Worm (Caenorhabditis elegans) whole organism, late embryonic: ENCODE data around the gene ddx-17.

Experiments
- F13H6.1 ChIP-seq: sonication (generic microtip); optimal IDR thresholded peaks from 2 replicates; lab custom pipeline; 2016; ENCODE audit warnings: missing genetic modification characterization, missing compliant biosample characterization
- K09A11.1 ChIP-seq: sonication (generic microtip); optimal IDR thresholded peaks from 2 replicates; lab custom pipeline; 2017; ENCODE audit warnings: antibody characterized with exemption, mild to moderate bottlenecking, missing genetic modification characterization, missing compliant biosample characterization; ENCODE audit not compliant: insufficient read depth
- T23F11.4 ChIP-seq: fragments of 200-800 bp; sonication (Bioruptor generic); optimal IDR thresholded peaks from 2 replicates; lab custom pipeline; 2018; ENCODE audit warnings: mild to moderate bottlenecking, missing genetic modification characterization, missing compliant biosample characterization
- ahr-1 ChIP-seq: sonication (generic microtip); optimal IDR thresholded peaks from 2 replicates; lab custom pipeline; 2016; ENCODE audit warnings: missing genetic modification characterization, missing compliant biosample characterization
- ama-1 ChIP-seq: fragments of 150-350 bp; optimal IDR thresholded peaks from 2 replicates; lab custom pipeline; 2014
- ceh-14 ChIP-seq: sonication (generic microtip); optimal IDR thresholded peaks from 2 replicates; lab custom pipeline; 2016; ENCODE audit warnings: missing genotype, missing genetic modification characterization, missing compliant biosample characterization
- ceh-19 ChIP-seq: fragments of 200-800 bp; sonication (Bioruptor generic); optimal IDR thresholded peaks from 2 replicates; lab custom pipeline; 2018; ENCODE audit warnings: mild to moderate bottlenecking, missing genetic modification characterization, missing compliant biosample characterization
- ceh-2 ChIP-seq: sonication (generic microtip); optimal IDR thresholded peaks from 2 replicates; lab custom pipeline; 2016; ENCODE audit warnings: missing genotype, missing genetic modification characterization, missing compliant biosample characterization
- ceh-30 ChIP-seq: fragments of 150-350 bp; optimal IDR thresholded peaks from 2 replicates; lab custom pipeline; 2014; ENCODE audit warnings: missing biosample characterization, missing genetic modification characterization
- ceh-34 ChIP-seq: sonication (generic microtip); optimal IDR thresholded peaks from 2 replicates; lab custom pipeline; 2016; ENCODE audit warnings: mild to moderate bottlenecking, missing genetic modification characterization, missing compliant biosample characterization
- ceh-45 ChIP-seq: fragments of 200-800 bp; sonication (Bioruptor generic); IDR thresholded peaks from 2 replicates; pipeline ENCODE4 v1.3.6; 2022; ENCODE audit warnings: missing genetic modification reagents, missing genetic modification characterization, missing compliant biosample characterization
- ceh-48 ChIP-seq: sonication (generic microtip); optimal IDR thresholded peaks from 2 replicates; lab custom pipeline; 2016; ENCODE audit warnings: missing genetic modification characterization, inconsistent platforms, missing compliant biosample characterization
- ceh-6 ChIP-seq: fragments of 200-800 bp; sonication (Bioruptor generic); optimal IDR thresholded peaks from 2 replicates; lab custom pipeline; 2018; ENCODE audit warnings: mild to moderate bottlenecking, missing genetic modification characterization, missing compliant biosample characterization
- ceh-9 ChIP-seq: sonication (generic microtip); optimal IDR thresholded peaks from 2 replicates; lab custom pipeline; 2016; ENCODE audit warnings: mild to moderate bottlenecking, missing genetic modification characterization, inconsistent platforms, missing compliant biosample characterization
- che-1 ChIP-seq: sonication (generic microtip); optimal IDR thresholded peaks from 2 replicates; lab custom pipeline; 2016; ENCODE audit warnings: mild to moderate bottlenecking, missing genetic modification characterization, missing compliant biosample characterization
- dmd-4 ChIP-seq: sonication (generic microtip); optimal IDR thresholded peaks from 2 replicates; lab custom pipeline; 2016; ENCODE audit warnings: borderline replicate concordance, missing genetic modification characterization, missing compliant biosample characterization
- elt-2 ChIP-seq: sonication (generic microtip); optimal IDR thresholded peaks from 2 replicates; lab custom pipeline; 2016; ENCODE audit warnings: missing genetic modification reagents, missing genetic modification characterization, missing compliant biosample characterization
- ets-4 ChIP-seq: sonication (generic microtip); optimal IDR thresholded peaks from 2 replicates; lab custom pipeline; 2016; ENCODE audit warnings: missing genetic modification characterization, missing compliant biosample characterization
- eyg-1 ChIP-seq: sonication (generic microtip); optimal IDR thresholded peaks from 2 replicates; lab custom pipeline; 2016; ENCODE audit warnings: missing genotype, missing genetic modification characterization, missing compliant biosample characterization
- fax-1 ChIP-seq: sonication (generic microtip); optimal IDR thresholded peaks from 2 replicates; lab custom pipeline; 2016; ENCODE audit warnings: missing genotype, missing genetic modification characterization, missing compliant biosample characterization
- fkh-6 ChIP-seq: sonication (generic microtip); optimal IDR thresholded peaks from 2 replicates; lab custom pipeline; 2016; ENCODE audit warnings: missing genetic modification characterization, missing compliant biosample characterization
- hlh-15 ChIP-seq: sonication (generic microtip); optimal IDR thresholded peaks from 2 replicates; lab custom pipeline; 2016; ENCODE audit warnings: missing genetic modification characterization, missing compliant biosample characterization
- hlh-30 ChIP-seq: sonication (generic microtip); optimal IDR thresholded peaks from 2 replicates; lab custom pipeline; 2017; ENCODE audit warnings: antibody characterized with exemption, missing genetic modification characterization, missing compliant biosample characterization; ENCODE audit not compliant: insufficient read depth
- hlh-6 ChIP-seq: sonication (generic microtip); optimal IDR thresholded peaks from 2 replicates; lab custom pipeline; 2016; ENCODE audit warnings: missing genotype, missing genetic modification characterization, missing compliant biosample characterization
- hlh-8 ChIP-seq: sonication (generic microtip); optimal IDR thresholded peaks from 2 replicates; lab custom pipeline; 2016; ENCODE audit warnings: missing genotype, missing genetic modification characterization, missing compliant biosample characterization
- madf-2 ChIP-seq: sonication (generic microtip); optimal IDR thresholded peaks from 2 replicates; lab custom pipeline; 2017; ENCODE audit warnings: missing genetic modification characterization, missing compliant biosample characterization
- mec-3 ChIP-seq: sonication (generic microtip); optimal IDR thresholded peaks from 2 replicates; lab custom pipeline; 2016; ENCODE audit warnings: borderline replicate concordance, missing genetic modification characterization, missing compliant biosample characterization
- nfya-1 ChIP-seq: sonication (generic microtip); optimal IDR thresholded peaks from 2 replicates; lab custom pipeline; 2017; ENCODE audit warnings: missing genetic modification characterization, mild to moderate bottlenecking, missing compliant biosample characterization, antibody characterized with exemption, moderate library complexity
- nhr-11 ChIP-seq: fragments of 150-350 bp; optimal IDR thresholded peaks from 2 replicates; lab custom pipeline; 2014; ENCODE audit warnings: missing biosample characterization, missing genetic modification characterization
- nhr-232 ChIP-seq: sonication (generic microtip); optimal IDR thresholded peaks from 2 replicates; lab custom pipeline; 2016; ENCODE audit warnings: missing genetic modification characterization, missing compliant biosample characterization
- npax-4 ChIP-seq: sonication (generic microtip); optimal IDR thresholded peaks from 2 replicates; lab custom pipeline; 2016; ENCODE audit warnings: missing genetic modification characterization, missing compliant biosample characterization
- pat-9 ChIP-seq: fragments of 200-800 bp; sonication (Bioruptor generic); optimal IDR thresholded peaks from 2 replicates; lab custom pipeline; 2018; ENCODE audit warnings: mild to moderate bottlenecking, missing genetic modification characterization, moderate library complexity, missing compliant biosample characterization
- pax-1 ChIP-seq: fragments of 150-350 bp; optimal IDR thresholded peaks from 2 replicates; lab custom pipeline; 2014; ENCODE audit warnings: missing biosample characterization, missing genetic modification characterization
- pha-2 ChIP-seq: sonication (generic microtip); optimal IDR thresholded peaks from 2 replicates; lab custom pipeline; 2017; ENCODE audit warnings: mild to moderate bottlenecking, missing genetic modification characterization, missing compliant biosample characterization
- pha-4 ChIP-seq: fragments of 150-350 bp; optimal IDR thresholded peaks from 2 replicates; lab custom pipeline; 2018; ENCODE audit warnings: missing biosample characterization, missing genetic modification reagents, missing genetic modification characterization
- ref-2 ChIP-seq: sonication (generic microtip); optimal IDR thresholded peaks from 2 replicates; lab custom pipeline; 2016; ENCODE audit warnings: missing genetic modification characterization, missing compliant biosample characterization
- sox-2 ChIP-seq: fragments of 200-800 bp; sonication (Bioruptor generic); IDR thresholded peaks from 2 replicates; pipeline ENCODE4 v1.3.6; 2022; ENCODE audit warnings: missing genetic modification reagents, missing genetic modification characterization, missing compliant biosample characterization
- tbx-2 ChIP-seq: sonication (generic microtip); optimal IDR thresholded peaks from 2 replicates; lab custom pipeline; 2016; ENCODE audit warnings: missing genetic modification characterization, missing compliant biosample characterization
- tbx-7 ChIP-seq: sonication (generic microtip); optimal IDR thresholded peaks from 2 replicates; lab custom pipeline; 2016; ENCODE audit warnings: missing genotype, missing genetic modification characterization, missing compliant biosample characterization
- ttx-3 ChIP-seq: sonication (generic microtip); optimal IDR thresholded peaks from 2 replicates; lab custom pipeline; 2016; ENCODE audit warnings: missing genetic modification reagents, missing genetic modification characterization, missing compliant biosample characterization
- unc-55 ChIP-seq: sonication (generic microtip); optimal IDR thresholded peaks from 2 replicates; lab custom pipeline; 2017; ENCODE audit warnings: missing biosample characterization, missing genetic modification reagents, missing genetic modification characterization
- zip-5 ChIP-seq: sonication (generic microtip); optimal IDR thresholded peaks from 2 replicates; lab custom pipeline; 2016; ENCODE audit warnings: missing genetic modification characterization, missing compliant biosample characterization
- ztf-16 ChIP-seq: sonication (generic microtip); optimal IDR thresholded peaks from 2 replicates; lab custom pipeline; 2017; ENCODE audit warnings: missing genetic modification characterization, missing compliant biosample characterization

Gene ddx-17

DNA sequence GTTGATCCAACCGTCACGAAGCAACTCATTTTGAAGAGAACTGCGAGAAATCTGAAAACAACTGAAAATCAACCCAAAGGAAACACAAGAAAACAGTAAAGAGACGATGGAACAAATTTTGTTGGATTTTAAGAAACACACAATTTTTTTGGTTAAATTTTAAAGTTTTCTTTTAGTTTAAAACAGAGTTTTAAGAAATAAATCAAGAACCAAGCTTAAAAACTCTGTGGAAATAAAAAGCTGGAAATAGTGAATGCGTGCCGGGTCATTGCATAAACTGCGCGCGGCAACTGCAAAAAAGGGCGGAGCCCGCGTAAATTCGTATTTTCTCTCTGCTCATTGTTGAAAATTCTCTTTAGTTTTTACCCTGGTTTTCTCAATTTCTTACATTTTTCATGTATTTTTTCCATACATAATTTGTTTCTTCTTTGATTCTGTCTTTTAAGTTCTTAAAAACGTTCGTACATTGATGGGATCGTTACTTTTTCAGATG, 49.9 kb downstream of the ddx-17 start, which contains the start of the genes algn-13 and R10D12.13 (continued):
- TF ChIP-seq ceh-45 (GFP tag; lab: Robert Waterston, UW) (peak; percentile 51; the same call in 1 of the 2 replicates), zip-5 (peak; percentile 67), fkh-6 (tag; lab: Kevin White, UChicago) (peak; percentile 77), ref-2 (tag; lab: Kevin White, UChicago) (peak; percentile 87), nfya-1 (tag; lab: Kevin White, UChicago) (peak; percentile 78), ceh-19 (GFP tag; lab: Kevin White, UChicago) (peak; percentile 80), pha-2 (tag; lab: Kevin White, UChicago) (peak; percentile 79), fax-1 (tag; lab: Kevin White, UChicago) (peak; percentile 76), sox-2 (peak; percentile 25; the same call in 1 of the 2 replicates), ceh-14 (tag; lab: Kevin White, UChicago) (peak; percentile 90), ets-4 (tag; lab: Kevin White, UChicago) (peak; percentile 10), madf-2 (tag; lab: Kevin White, UChicago) (peak; percentile 50), mec-3 (tag; lab: Kevin White, UChicago) (peak; percentile 1), ahr-1 (tag; lab: Kevin White, UChicago) (peak; percentile 83), tbx-2 (tag; lab: Kevin White, UChicago) (peak; percentile 90), pat-9 (tag; lab: Kevin White, UChicago) (peak; percentile 84), pax-1 (tag; lab: Kevin White, UChicago) (no peak), ztf-16 (tag; lab: Kevin White, UChicago) (peak; percentile 78), K09A11.1 (peak; percentile 77), ttx-3 (tag; lab: Kevin White, UChicago) (peak; percentile 81), che-1 (tag; lab: Kevin White, UChicago) (peak; percentile 78), pha-4 (tag; lab: Kevin White, UChicago) (no peak), hlh-30 (no peak), hlh-15 (tag; lab: Kevin White, UChicago) (peak; percentile 53), T23F11.4 (GFP tag; lab: Kevin White, UChicago) (peak; percentile 69), ceh-6 (GFP tag; lab: Kevin White, UChicago) (peak; percentile 56), F13H6.1 (tag; lab: Kevin White, UChicago) (peak; percentile 80), nhr-11 (tag; lab: Kevin White, UChicago) (no peak), eyg-1 (tag; lab: Kevin White, UChicago) (peak; percentile 58), ceh-9 (no peak), ama-1 (lab: Kevin White, UChicago) (no peak), tbx-7 (tag; lab: Kevin White, UChicago) (peak; percentile 31), nhr-232 (tag; lab: Kevin White, UChicago) (peak; percentile 71), unc-55 (GFP tag; lab: Kevin White, UChicago) (no peak), hlh-6 (tag; lab: Kevin White, UChicago) (peak; percentile 81), elt-2 (tag; lab: Kevin White, UChicago) (peak; percentile 95), ceh-30 (tag; lab: Kevin White, UChicago) (no peak), ceh-34 (tag; lab: Kevin White, UChicago) (peak; percentile 80), npax-4 (peak; percentile 60)

DNA sequence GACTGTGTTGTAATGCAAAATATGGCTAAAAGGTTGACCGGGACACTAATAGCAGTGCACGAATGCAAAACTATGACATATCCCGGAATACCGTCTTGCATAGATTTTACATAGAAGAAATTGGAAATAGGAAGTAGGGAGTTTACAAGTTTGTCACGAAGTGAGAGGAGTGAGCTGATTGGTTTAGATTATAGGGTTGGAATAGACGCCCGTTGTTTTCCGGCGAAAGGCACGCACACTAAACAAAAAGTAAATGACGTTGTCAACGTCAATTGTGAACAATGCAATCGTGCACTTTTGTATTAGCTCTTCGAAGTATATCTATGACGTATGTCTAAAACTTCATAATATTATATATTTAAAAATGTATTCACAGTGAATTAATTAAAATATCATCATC, 50.9 kb downstream of the ddx-17 start, which contains the start of gene srh-24:
srh-24 (minus strand) TSS at position 101 of the 400 bp plus-strand sequence.
- TF ChIP-seq fax-1 (tag; lab: Kevin White, UChicago): no peak
- TF ChIP-seq ceh-19 (GFP tag; lab: Kevin White, UChicago): no peak
- TF ChIP-seq dmd-4: no peak
- TF ChIP-seq ceh-2 (tag; lab: Kevin White, UChicago): no peak
- TF ChIP-seq ceh-48 (tag; lab: Kevin White, UChicago): no peak
- TF ChIP-seq madf-2 (tag; lab: Kevin White, UChicago): no peak
- no peak for TF ChIP-seq hlh-8 (tag; lab: Kevin White, UChicago)
